Worm (Caenorhabditis elegans) whole organism, young adult: ENCODE measurements around the gene cogc-2.
A peak's percentile ranks its signal among the peaks of the same experiment; 100 is the strongest.

Experiments used
- B0336.3 ChIP-seq: fragments of 200-800 bp; sonication (Bioruptor generic); IDR thresholded peaks from 2 replicates; pipeline ENCODE4 v1.3.6; 2022; ENCODE audit warnings: missing genetic modification characterization, missing compliant biosample characterization
- C06A6.2 ChIP-seq: fragments of 200-800 bp; sonication (Bioruptor generic); conservative IDR thresholded peaks from 2 replicates; pipeline ENCODE4 v1.3.6; 2022; ENCODE audit warnings: missing genetic modification characterization, missing compliant biosample characterization
- F23B12.7 ChIP-seq: sonication (generic microtip); optimal IDR thresholded peaks from 2 replicates; lab custom pipeline; 2017; ENCODE audit warnings: missing genetic modification characterization, mild to moderate bottlenecking, missing compliant biosample characterization, antibody characterized with exemption, moderate library complexity; ENCODE audit not compliant: insufficient read depth
- F55B11.4 ChIP-seq: sonication (generic microtip); optimal IDR thresholded peaks from 2 replicates; lab custom pipeline; 2016; ENCODE audit warnings: missing compliant biosample characterization, missing genetic modification characterization, borderline replicate concordance; ENCODE audit not compliant: insufficient read depth
- K11D2.4 ChIP-seq: fragments of 200-800 bp; sonication (Bioruptor generic); IDR thresholded peaks from 2 replicates; pipeline ENCODE4 v1.3.6; 2022; ENCODE audit warnings: missing genetic modification reagents, missing genetic modification characterization, missing compliant biosample characterization
- K12H6.12 ChIP-seq: fragments of 200-800 bp; sonication (Bioruptor generic); optimal IDR thresholded peaks from 2 replicates; lab custom pipeline; 2018; ENCODE audit warnings: mild to moderate bottlenecking, missing genetic modification characterization, missing compliant biosample characterization
- Y56A3A.18 ChIP-seq: fragments of 200-800 bp; sonication (Bioruptor generic); IDR thresholded peaks from 2 replicates; pipeline ENCODE4 v1.3.6; 2022; ENCODE audit warnings: missing genetic modification reagents, missing genetic modification characterization, missing compliant biosample characterization
- Y95B8A.8 ChIP-seq: fragments of 200-800 bp; sonication (Bioruptor generic); IDR thresholded peaks from 2 replicates; pipeline ENCODE4 v1.3.6; 2022; ENCODE audit warnings: missing genetic modification reagents, missing genetic modification characterization, missing compliant biosample characterization
- aptf-2 ChIP-seq: fragments of 200-800 bp; sonication (Bioruptor generic); conservative IDR thresholded peaks from 2 replicates; pipeline ENCODE4 v1.3.6; 2022; ENCODE audit warnings: missing genetic modification reagents, missing genetic modification characterization, missing compliant biosample characterization
- aptf-3 ChIP-seq: fragments of 200-800 bp; sonication (Bioruptor generic); IDR thresholded peaks from 2 replicates; pipeline ENCODE4 v1.3.6; 2022; ENCODE audit warnings: missing genetic modification characterization, missing compliant biosample characterization
- attf-5 ChIP-seq: fragments of 200-800 bp; sonication (Bioruptor generic); optimal IDR thresholded peaks from 2 replicates; lab custom pipeline; 2018; ENCODE audit warnings: mild to moderate bottlenecking, missing genetic modification characterization, missing compliant biosample characterization
- ccch-3 ChIP-seq: fragments of 200-800 bp; sonication (Bioruptor generic); optimal IDR thresholded peaks from 2 replicates; lab custom pipeline; 2018; ENCODE audit warnings: mild to moderate bottlenecking, missing genetic modification characterization, missing compliant biosample characterization
- cebp-1 ChIP-seq, 2 experiments: fragments of 200-800 bp in 1 of 2; sonication (Bioruptor generic) in 1 of 2; sonication (generic microtip) in 1 of 2; IDR thresholded peaks in 1 of 2; optimal IDR thresholded peaks in 1 of 2; 2 replicates each; pipeline versions ENCODE4 v1.3.6 to Lab custom; 2017 to 2022; ENCODE audit warnings: missing compliant biosample characterization in 2 of 2, missing genetic modification characterization in 2 of 2, mild to moderate bottlenecking in 1 of 2, missing genetic modification reagents in 1 of 2, moderate library complexity in 1 of 2
- ceh-91 ChIP-seq: fragments of 200-800 bp; sonication (Bioruptor generic); IDR thresholded peaks from 2 replicates; pipeline ENCODE4 v1.3.6; 2022; ENCODE audit warnings: missing genetic modification reagents, missing genetic modification characterization, missing compliant biosample characterization
- egrh-3 ChIP-seq: fragments of 200-800 bp; sonication (Bioruptor generic); IDR thresholded peaks from 2 replicates; pipeline ENCODE4 v1.3.6; 2022; ENCODE audit warnings: missing genetic modification reagents, missing genetic modification characterization, missing compliant biosample characterization
- gei-17 ChIP-seq: fragments of 200-800 bp; sonication (Bioruptor generic); optimal IDR thresholded peaks from 2 replicates; lab custom pipeline; 2018; ENCODE audit warnings: mild to moderate bottlenecking, missing genetic modification characterization, missing compliant biosample characterization
- hsf-1 ChIP-seq: fragments of 200-800 bp; sonication (Bioruptor generic); IDR thresholded peaks from 2 replicates; pipeline ENCODE4 v1.3.6; 2022; ENCODE audit warnings: missing genetic modification reagents, missing genetic modification characterization, missing compliant biosample characterization
- let-526 ChIP-seq: fragments of 200-800 bp; sonication (Bioruptor generic); IDR thresholded peaks from 2 replicates; pipeline ENCODE4 v1.3.6; 2022; ENCODE audit warnings: missing genetic modification reagents, missing genetic modification characterization, missing compliant biosample characterization
- let-607 ChIP-seq, 2 experiments: fragments of 200-800 bp in 1 of 2; sonication (Bioruptor generic) in 1 of 2; sonication (generic microtip) in 1 of 2; optimal IDR thresholded peaks; 2 replicates each; lab custom pipeline; 2016 to 2018; ENCODE audit warnings: mild to moderate bottlenecking in 2 of 2, missing compliant biosample characterization in 2 of 2, missing genetic modification characterization in 2 of 2, moderate library complexity in 2 of 2, missing genotype in 1 of 2
- lin-40 ChIP-seq: sonication (generic microtip); optimal IDR thresholded peaks from 2 replicates; lab custom pipeline; 2016; ENCODE audit warnings: missing genetic modification characterization, mild to moderate bottlenecking, missing compliant biosample characterization, missing genotype, missing genetic modification reagents
- lin-54 ChIP-seq: fragments of 200-800 bp; sonication (Bioruptor generic); optimal IDR thresholded peaks from 2 replicates; lab custom pipeline; 2018; ENCODE audit warnings: mild to moderate bottlenecking, missing genetic modification characterization, missing compliant biosample characterization
- madf-8 ChIP-seq: fragments of 200-800 bp; sonication (Bioruptor generic); conservative IDR thresholded peaks from 2 replicates; pipeline ENCODE4 v1.3.6; 2022; ENCODE audit warnings: missing genetic modification reagents, missing genetic modification characterization, missing compliant biosample characterization
- nhr-27 ChIP-seq: fragments of 200-800 bp; sonication (Bioruptor generic); optimal IDR thresholded peaks from 2 replicates; lab custom pipeline; 2018; ENCODE audit warnings: mild to moderate bottlenecking, missing genetic modification characterization, moderate library complexity, missing compliant biosample characterization
- nhr-80 ChIP-seq: sonication (generic microtip); optimal IDR thresholded peaks from 2 replicates; lab custom pipeline; 2016; ENCODE audit warnings: missing genetic modification characterization, missing compliant biosample characterization
- nhr-90 ChIP-seq: sonication (generic microtip); optimal IDR thresholded peaks from 2 replicates; lab custom pipeline; 2016; ENCODE audit warnings: missing genotype, mild to moderate bottlenecking, missing genetic modification characterization, missing compliant biosample characterization
- repo-1 ChIP-seq: sonication (generic microtip); optimal IDR thresholded peaks from 2 replicates; lab custom pipeline; 2017; ENCODE audit warnings: mild to moderate bottlenecking, missing genetic modification characterization, missing compliant biosample characterization
- sea-2 ChIP-seq: fragments of 200-800 bp; sonication (Bioruptor generic); IDR thresholded peaks from 2 replicates; pipeline ENCODE4 v1.3.6; 2022; ENCODE audit warnings: missing genetic modification characterization, missing compliant biosample characterization
- zim-3 ChIP-seq: sonication (generic microtip); optimal IDR thresholded peaks from 2 replicates; lab custom pipeline; 2017; ENCODE audit warnings: mild to moderate bottlenecking, missing genetic modification characterization, moderate library complexity, missing compliant biosample characterization
- ztf-22 ChIP-seq: fragments of 200-800 bp; sonication (Bioruptor generic); optimal IDR thresholded peaks from 2 replicates; lab custom pipeline; 2018; ENCODE audit warnings: mild to moderate bottlenecking, missing genetic modification characterization, moderate library complexity, missing compliant biosample characterization
- ztf-26 ChIP-seq: sonication (generic microtip); optimal IDR thresholded peaks from 2 replicates; lab custom pipeline; 2017; ENCODE audit warnings: missing genetic modification characterization, missing compliant biosample characterization
- ztf-3 ChIP-seq: fragments of 200-800 bp; sonication (Bioruptor generic); optimal IDR thresholded peaks from 2 replicates; lab custom pipeline; 2018; ENCODE audit warnings: mild to moderate bottlenecking, missing genetic modification characterization, missing compliant biosample characterization

cogc-2 gene

ce11 chrIV:7032459-7032858, 6.9 kb downstream of the cogc-2 start, which contains the start of gene C06G3.8:
C06G3.8 (minus strand) TSS chrIV:7032559.
- TF ChIP-seq C06A6.2 = no peak
- no peak for TF ChIP-seq ztf-3
- no peak for TF ChIP-seq Y56A3A.18
- no peak for TF ChIP-seq hsf-1
- TF ChIP-seq let-607 (tag; optimal IDR thresholded peaks at IDR 0.05; lab: Kevin White, UChicago) = no peak
- no peak for TF ChIP-seq egrh-3 (GFP tag; lab: Robert Waterston, UW)
- TF ChIP-seq ztf-26 (tag; lab: Kevin White, UChicago) = no peak
- no peak for TF ChIP-seq repo-1 (tag; lab: Kevin White, UChicago)
- no peak for TF ChIP-seq cebp-1 (GFP tag; IDR thresholded peaks at IDR 0.05; lab: Robert Waterston, UW)
- no peak for TF ChIP-seq cebp-1 (tag; optimal IDR thresholded peaks at IDR 0.05; lab: Kevin White, UChicago)
- no peak for TF ChIP-seq let-526
- no peak for TF ChIP-seq sea-2 (GFP tag; lab: Robert Waterston, UW)
- TF ChIP-seq F55B11.4 (tag; lab: Kevin White, UChicago) = no peak
- TF ChIP-seq nhr-90 (tag; lab: Kevin White, UChicago) = no peak
- no peak for TF ChIP-seq ztf-22 (GFP tag; lab: Kevin White, UChicago)

DNA sequence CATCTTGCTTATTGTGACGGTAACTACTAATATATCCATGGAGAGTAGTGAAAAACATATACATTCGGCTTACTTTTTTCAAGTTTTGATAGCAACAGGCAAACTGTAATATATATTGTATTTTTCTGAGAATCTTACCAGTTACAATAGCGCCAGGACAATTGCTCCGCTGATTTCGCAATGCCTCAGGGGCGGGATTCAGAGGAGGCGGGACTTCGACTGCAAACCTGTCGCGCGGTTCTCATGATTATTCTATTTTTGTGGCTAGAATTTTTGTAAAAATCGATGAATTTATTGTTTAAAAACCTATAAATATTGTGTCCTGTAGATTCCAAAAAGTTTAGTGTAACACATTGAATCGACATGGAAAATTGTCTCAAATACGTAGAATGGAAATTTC, 8.4 kb downstream of the cogc-2 start:
- TF ChIP-seq ztf-3 (no peak), cebp-1 (GFP tag; IDR thresholded peaks at IDR 0.05; lab: Robert Waterston, UW) (no peak), cebp-1 (tag; optimal IDR thresholded peaks at IDR 0.05; lab: Kevin White, UChicago) (peak; percentile 86)

ce11 chrIV:7025835-7026234, 13.5 kb downstream of the cogc-2 start:
- TF ChIP-seq F23B12.7 (tag; lab: Kevin White, UChicago) (no peak), nhr-80 (tag; lab: Kevin White, UChicago) (peak; percentile 79)

DNA sequence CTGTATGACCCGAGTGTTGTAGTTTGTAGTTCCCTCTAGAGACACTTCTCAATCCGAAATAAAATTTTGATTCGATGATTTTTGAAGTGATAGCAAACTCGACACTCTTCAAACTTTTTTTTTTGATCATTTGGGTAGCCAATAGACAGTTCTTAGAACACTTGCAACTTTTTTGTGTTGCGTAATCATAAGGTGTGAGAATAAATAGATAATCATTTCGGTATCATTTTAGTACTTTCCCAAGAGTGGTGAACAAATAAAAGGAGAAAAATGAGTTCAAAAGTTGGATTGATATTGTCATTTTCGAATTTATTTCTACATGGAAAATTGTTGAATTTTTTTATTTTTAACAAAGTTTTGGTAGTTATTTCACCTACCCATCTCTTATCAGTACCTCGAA, 14.6 kb downstream of the cogc-2 start:
- TF ChIP-seq K12H6.12 (no peak), zim-3 (tag; lab: Kevin White, UChicago) (no peak), aptf-3 (no peak), gei-17 (GFP tag; lab: Kevin White, UChicago) (no peak), nhr-80 (tag; lab: Kevin White, UChicago) (peak; percentile 20), lin-40 (tag; lab: Kevin White, UChicago) (no peak)
- TF ChIP-seq, all 124 proteins: peak for 1

ce11 chrIV:7023858-7024257, 15.5 kb downstream of the cogc-2 start, which contains the start of gene adah-1:
adah-1 (plus strand) TSS chrIV:7024211.
- TF ChIP-seq lin-54 = no peak
- TF ChIP-seq nhr-27 = no peak
- no peak for TF ChIP-seq B0336.3 (GFP tag; lab: Robert Waterston, UW)
- no peak for TF ChIP-seq attf-5 (GFP tag; lab: Kevin White, UChicago)
- TF ChIP-seq Y95B8A.8 (GFP tag; lab: Robert Waterston, UW) = no peak
- no peak for TF ChIP-seq ccch-3 (GFP tag; lab: Kevin White, UChicago)
- TF ChIP-seq K11D2.4 (GFP tag; lab: Robert Waterston, UW) = no peak
- no peak for TF ChIP-seq F55B11.4 (tag; lab: Kevin White, UChicago)
- no peak for TF ChIP-seq aptf-2 (GFP tag; lab: Robert Waterston, UW)
- TF ChIP-seq ceh-91 (GFP tag; lab: Robert Waterston, UW) = no peak
- TF ChIP-seq K12H6.12 = no peak
- no peak for TF ChIP-seq madf-8 (GFP tag; lab: Robert Waterston, UW)
